Fruit fly (Drosophila melanogaster): ENCODE results near the gene Dysb.

Gene Dysb

DNA sequence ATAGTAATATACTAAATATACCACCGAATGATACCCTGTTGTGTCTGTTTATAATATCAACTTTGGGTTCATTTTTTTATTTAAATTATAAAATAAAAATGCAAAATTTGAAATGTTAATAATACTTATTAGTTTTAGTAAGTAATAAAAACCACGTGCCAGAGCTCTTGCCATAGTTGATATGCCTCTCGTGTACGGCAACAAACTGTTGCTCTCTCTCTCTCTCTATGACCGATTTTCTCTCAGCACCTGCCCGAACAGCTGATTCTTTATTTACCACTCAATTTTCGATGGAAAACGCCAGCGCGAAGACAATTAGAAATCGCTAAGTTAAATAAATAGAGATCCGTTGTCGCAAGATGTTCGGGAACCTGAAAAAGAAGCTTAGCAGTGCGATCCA, at the start of gene Dysb (continued):
- TF ChIP-seq NC2β (GFP tag; optimal IDR thresholded peaks at IDR 0.05) (peak; percentile 2), CG9932 (GFP tag; IDR thresholded peaks at IDR 0.05) (peak; percentile 92), sna (GFP tag; IDR thresholded peaks at IDR 0.05; ENCODE audit: partially characterized antibody) (no peak; the same call in 1 of the 2 replicates), Awh (GFP tag; IDR thresholded peaks at IDR 0.05) (peak; percentile 93; the same call in 1 of the 2 replicates), Dp (GFP tag; optimal IDR thresholded peaks at IDR 0.05) (peak; percentile 12), Nf-YC (tag; optimal IDR thresholded peaks at IDR 0.05) (peak; percentile 83), Dref (GFP tag; IDR thresholded peaks at IDR 0.05) (peak; percentile 32; the same call in 1 of the 2 replicates), CG4617 (GFP tag; optimal IDR thresholded peaks at IDR 0.05; ENCODE audit: borderline replicate concordance) (peak; percentile 39), ab (GFP tag; optimal IDR thresholded peaks at IDR 0.05) (peak; percentile 50), CG5245 (GFP tag; optimal IDR thresholded peaks at IDR 0.05) (peak; percentile 78), CG15601 (tag; optimal IDR thresholded peaks at IDR 0.05) (peak; percentile 86), slp2 (GFP tag; optimal IDR thresholded peaks at IDR 0.05) (peak; percentile 51), CrebB (tag; optimal IDR thresholded peaks at IDR 0.05) (peak; percentile 75), HmgZ (tag; optimal IDR thresholded peaks at IDR 0.05) (peak; percentile 87), CG9609 (GFP tag; optimal IDR thresholded peaks at IDR 0.05) (peak; percentile 36), Chrac-16 (GFP tag; optimal IDR thresholded peaks at IDR 0.05) (peak; percentile 85), gt (GFP tag; IDR thresholded peaks at IDR 0.05) (peak; percentile 10; the same call in 1 of the 2 replicates), fd64A (GFP tag; optimal IDR thresholded peaks at IDR 0.05) (peak; percentile 52), CG3995 (GFP tag; optimal IDR thresholded peaks at IDR 0.05) (no peak), vfl (GFP tag; optimal IDR thresholded peaks at IDR 0.05) (peak; percentile 48), chif (GFP tag; optimal IDR thresholded peaks at IDR 0.05) (peak; percentile 30 to 46), sens-2 (GFP tag; IDR thresholded peaks at IDR 0.05) (no peak; the same call in 1 of the 2 replicates), lov (optimal IDR thresholded peaks at IDR 0.05) (no peak), lov (GFP tag; IDR thresholded peaks at IDR 0.05) (peak; percentile 83), Six4 (GFP tag; optimal IDR thresholded peaks at IDR 0.05) (peak; percentile 72), gem (tag; optimal IDR thresholded peaks at IDR 0.05) (peak; percentile 94), Dll (GFP tag; IDR thresholded peaks at IDR 0.05; ENCODE audit: partially characterized antibody) (peak; percentile 60; the same call in 3 of the 4 replicates), Nf-YB (GFP tag; optimal IDR thresholded peaks at IDR 0.05) (peak; percentile 70), CG10654 (GFP tag; optimal IDR thresholded peaks at IDR 0.05) (peak; percentile 71), Hsf (GFP tag; optimal IDR thresholded peaks at IDR 0.05) (peak; percentile 72), stc (GFP tag; IDR thresholded peaks at IDR 0.05) (peak; percentile 89), toy (GFP tag; IDR thresholded peaks at IDR 0.05) (peak; percentile 77; the same call in 1 of the 2 replicates), CG9797 (GFP tag; optimal IDR thresholded peaks at IDR 0.05) (peak; percentile 25), ara (GFP tag; IDR thresholded peaks at IDR 0.05) (peak; percentile 88), ken (GFP tag; IDR thresholded peaks at IDR 0.05) (peak; percentile 77; the same call in 1 of the 3 replicates), CG10274 (GFP tag; optimal IDR thresholded peaks at IDR 0.05) (peak; percentile 50), HLH54F (GFP tag; optimal IDR thresholded peaks at IDR 0.05) (peak; percentile 20), knrl (GFP tag; IDR thresholded peaks at IDR 0.05; ENCODE audit: partially characterized antibody) (no peak), CG14965 (GFP tag; optimal IDR thresholded peaks at IDR 0.05; ENCODE audit: borderline replicate concordance) (no peak), otp (GFP tag; IDR thresholded peaks at IDR 0.05) (peak; percentile 92), CG10366 (GFP tag; IDR thresholded peaks at IDR 0.05) (peak; percentile 88), Side (GFP tag; optimal IDR thresholded peaks at IDR 0.05) (peak; percentile 66), CG10431 (GFP tag; optimal IDR thresholded peaks at IDR 0.05) (peak; percentile 77), CG17612 (GFP tag; IDR thresholded peaks at IDR 0.05) (peak; percentile 54; the same call in 1 of the 2 replicates), Hey (tag; optimal IDR thresholded peaks at IDR 0.05) (no peak), sisA (GFP tag; IDR thresholded peaks at IDR 0.05) (peak; percentile 85), E2f2 (GFP tag; IDR thresholded peaks at IDR 0.05) (peak; percentile 76), CG6854 (GFP tag; optimal IDR thresholded peaks at IDR 0.05) (peak; percentile 68), Oli (tag; optimal IDR thresholded peaks at IDR 0.05) (peak; percentile 80), gcm (GFP tag; optimal IDR thresholded peaks at IDR 0.05) (peak; percentile 93), CG16863 (GFP tag; optimal IDR thresholded peaks at IDR 0.05) (peak; percentile 16)
